Fruit fly (Drosophila melanogaster) whole organism: ENCODE data around the gene CG42487.

ENCODE experiments used
- EcR ChIP-seq, 2 experiments: fragments of >200 bp; optimal IDR thresholded peaks; 2 replicates each; lab custom pipeline; 2017; ENCODE audit warnings: missing biosample characterization in 2 of 2, missing genetic modification characterization in 2 of 2, missing genetic modification reagents in 2 of 2
- psq ChIP-seq: fragments of >200 bp; optimal IDR thresholded peaks from 2 replicates; lab custom pipeline; 2017

DNA sequence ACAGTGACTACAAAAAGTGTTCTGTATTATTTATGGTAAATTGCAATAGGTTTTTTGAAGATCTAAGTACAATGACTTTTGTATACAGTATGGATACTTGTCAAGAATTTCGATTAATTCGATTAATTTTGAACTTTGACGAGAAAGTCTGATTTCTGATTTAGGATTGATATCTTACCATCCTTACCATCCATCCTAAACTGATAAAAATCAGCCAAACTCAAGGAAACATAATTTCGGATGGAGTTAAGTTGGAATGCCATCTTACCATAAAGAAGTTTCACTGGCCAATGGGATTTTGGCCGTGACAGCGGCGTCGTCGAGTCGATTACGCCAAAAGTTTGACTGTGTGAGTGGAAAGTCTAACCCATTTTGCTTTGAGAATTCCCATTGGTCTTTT, 31.6 kb upstream of the CG42487 start, which contains the start of gene CG4815:
- TF ChIP-seq psq (lab: Kevin White, UChicago) (no peak), EcR (GFP tag; optimal IDR thresholded peaks at IDR 0.05; lab: Kevin White, UChicago) (no peak)
